Worm (Caenorhabditis elegans): Measurements from ENCODE around the gene C09B9.85.

C09B9.85 gene

DNA sequence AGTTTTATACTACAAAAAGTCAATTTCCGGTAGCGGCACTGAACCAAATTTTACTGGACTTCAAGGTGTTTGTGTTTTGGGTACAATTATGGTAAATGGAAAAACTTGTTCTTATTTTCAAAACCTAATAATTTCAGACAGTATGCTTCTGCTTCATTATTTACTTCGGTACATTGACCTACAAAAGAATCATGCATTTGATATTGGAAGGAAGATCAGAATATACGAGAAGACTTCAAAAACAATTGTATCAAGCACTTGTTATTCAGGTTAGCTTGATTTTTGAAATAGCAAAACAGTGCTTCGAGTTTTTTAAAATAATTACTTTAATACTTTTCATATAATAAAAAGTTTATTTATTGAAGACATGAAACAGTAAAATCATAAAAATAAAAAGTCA lies 32.4 kb downstream of the C09B9.85 start:
- TF ChIP-seq M03D4.4 (tag; optimal IDR thresholded peaks at IDR 0.05), result no peak
- no peak for TF ChIP-seq hlh-1 (tag; optimal IDR thresholded peaks at IDR 0.05)
- no peak for TF ChIP-seq ceh-39 (tag; optimal IDR thresholded peaks at IDR 0.05)
- no peak for TF ChIP-seq elt-3 (tag; optimal IDR thresholded peaks at IDR 0.05)
- TF ChIP-seq ceh-43 (GFP tag; optimal IDR thresholded peaks at IDR 0.05), result no peak
- no peak for TF ChIP-seq cnd-1 (tag; optimal IDR thresholded peaks at IDR 0.05)
- TF ChIP-seq nhr-237 (tag; optimal IDR thresholded peaks at IDR 0.05), result no peak
- no peak for TF ChIP-seq bed-3 (GFP tag; optimal IDR thresholded peaks at IDR 0.05)
- no peak for TF ChIP-seq lin-13 (tag; optimal IDR thresholded peaks at IDR 0.05)
- no peak for TF ChIP-seq lsy-2 (tag; optimal IDR thresholded peaks at IDR 0.05)

- TF ChIP-seq hlh-1 (tag; optimal IDR thresholded peaks at IDR 0.05), result no peak
- no peak for TF ChIP-seq nhr-28 (tag; optimal IDR thresholded peaks at IDR 0.05)
- no peak for TF ChIP-seq lsy-2 (tag; optimal IDR thresholded peaks at IDR 0.05)
- no peak for TF ChIP-seq elt-3 (tag; optimal IDR thresholded peaks at IDR 0.05)
- no peak for TF ChIP-seq lin-32 (GFP tag; optimal IDR thresholded peaks at IDR 0.05)
- no peak for TF ChIP-seq nhr-76 (tag; optimal IDR thresholded peaks at IDR 0.05)
These were observed 33.5 kb downstream of the C09B9.85 start, which contains the start of gene str-162 for ce11 chrIV:4992089-4992488. str-162 (plus strand) TSS chrIV:4992389.

ce11 chrIV:4988531-4988930 lies 37.0 kb downstream of the C09B9.85 start, which contains the start of gene E03H12.7:
E03H12.7 (minus strand) TSS chrIV:4988631.
- TF ChIP-seq sptf-1 (tag; optimal IDR thresholded peaks at IDR 0.05) (no peak), unc-120 (tag; optimal IDR thresholded peaks at IDR 0.05; ENCODE audit: poor library complexity, severe bottlenecking) (no peak), snpc-4 (tag; optimal IDR thresholded peaks at IDR 0.05) (no peak), hlh-1 (tag; optimal IDR thresholded peaks at IDR 0.05) (no peak), cnd-1 (tag; optimal IDR thresholded peaks at IDR 0.05) (no peak), ceh-83 (GFP tag; optimal IDR thresholded peaks at IDR 0.05) (no peak)

- TF ChIP-seq M03D4.4 (tag; optimal IDR thresholded peaks at IDR 0.05), result no peak
- TF ChIP-seq pha-4 (tag; optimal IDR thresholded peaks at IDR 0.05), result no peak
- TF ChIP-seq zip-8 (tag; optimal IDR thresholded peaks at IDR 0.05), result no peak
- no peak for TF ChIP-seq ces-1 (GFP tag; optimal IDR thresholded peaks at IDR 0.05)
- TF ChIP-seq nhr-2 (tag; optimal IDR thresholded peaks at IDR 0.05), result no peak
- no peak for TF ChIP-seq ztf-11 (tag; optimal IDR thresholded peaks at IDR 0.05)
These were observed 39.3 kb downstream of the C09B9.85 start, which contains the start of gene clec-177 for ce11 chrIV:4986246-4986645. clec-177 (plus strand) TSS chrIV:4986546.

DNA sequence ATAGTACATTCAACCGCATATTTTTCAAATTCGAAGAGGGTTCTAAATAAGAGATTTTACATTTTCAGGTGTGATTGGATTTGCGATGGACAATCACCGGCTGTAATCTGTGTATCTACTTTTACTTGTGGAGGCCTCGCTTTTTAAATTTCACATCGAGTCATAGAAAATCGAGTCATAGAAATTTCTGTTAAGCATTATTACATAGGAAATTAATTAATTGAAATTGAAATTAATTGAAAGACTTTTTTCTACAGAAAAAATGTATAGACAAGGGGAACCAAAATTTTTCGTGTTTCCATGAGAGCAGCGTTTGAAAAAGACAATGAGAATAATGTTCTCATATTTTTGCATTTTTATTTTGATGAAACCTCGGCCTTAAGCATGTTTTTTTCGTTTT lies 41.8 kb downstream of the C09B9.85 start, which contains the start of gene clec-176:
TSS of gene clec-176 (plus strand) at position 301 of the 400 bp plus-strand sequence.
- TF ChIP-seq nhr-28 (tag; optimal IDR thresholded peaks at IDR 0.05), result no peak
- TF ChIP-seq M03D4.4 (tag; optimal IDR thresholded peaks at IDR 0.05), result no peak
- no peak for TF ChIP-seq lin-13 (tag; optimal IDR thresholded peaks at IDR 0.05)
- no peak for TF ChIP-seq ceh-83 (GFP tag; optimal IDR thresholded peaks at IDR 0.05)
- TF ChIP-seq unc-62 (GFP tag; optimal IDR thresholded peaks at IDR 0.05), result no peak
- TF ChIP-seq hlh-1 (tag; optimal IDR thresholded peaks at IDR 0.05), result no peak
- TF ChIP-seq nhr-2 (tag; optimal IDR thresholded peaks at IDR 0.05), result no peak
- no peak for TF ChIP-seq elt-1 (tag; optimal IDR thresholded peaks at IDR 0.05; ENCODE audit: borderline replicate concordance, insufficient read depth)
- no peak for TF ChIP-seq snpc-4 (tag; optimal IDR thresholded peaks at IDR 0.05)
- TF ChIP-seq flh-1 (GFP tag; optimal IDR thresholded peaks at IDR 0.05), result no peak
- TF ChIP-seq ham-2 (GFP tag; optimal IDR thresholded peaks at IDR 0.05), result no peak
- TF ChIP-seq lsy-2 (tag; optimal IDR thresholded peaks at IDR 0.05), result no peak
- TF ChIP-seq zip-8 (tag; optimal IDR thresholded peaks at IDR 0.05), result no peak
- TF ChIP-seq cnd-1 (tag; optimal IDR thresholded peaks at IDR 0.05), result no peak
- TF ChIP-seq nhr-237 (tag; optimal IDR thresholded peaks at IDR 0.05), result no peak
- TF ChIP-seq nhr-76 (tag; optimal IDR thresholded peaks at IDR 0.05), result no peak
- no peak for TF ChIP-seq lin-32 (GFP tag; optimal IDR thresholded peaks at IDR 0.05)

DNA sequence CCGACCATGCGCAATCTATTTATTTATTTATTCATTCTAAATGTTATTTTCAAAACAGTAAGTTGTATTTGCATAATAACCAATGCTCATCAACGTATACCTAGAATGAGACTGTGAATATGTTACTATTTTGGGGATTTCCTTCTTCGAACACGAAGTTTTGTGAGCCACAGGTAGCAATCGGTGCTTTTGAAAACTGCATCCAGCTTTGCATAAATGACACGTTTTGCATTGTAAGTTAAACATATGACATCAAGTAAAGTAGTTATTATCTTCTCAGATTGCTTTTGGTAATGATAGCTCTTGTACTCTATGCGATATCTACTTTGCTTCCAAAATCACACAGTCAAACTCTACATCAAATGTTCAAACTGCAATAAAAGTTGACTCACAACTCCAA lies 43.1 kb downstream of the C09B9.85 start, which contains the start of gene E03H12.4:
TSS of gene E03H12.4 (plus strand) at position 120 of the 400 bp plus-strand sequence.
- TF ChIP-seq pha-4 (tag; optimal IDR thresholded peaks at IDR 0.05) (no peak), hlh-1 (tag; optimal IDR thresholded peaks at IDR 0.05) (no peak), ceh-43 (GFP tag; optimal IDR thresholded peaks at IDR 0.05) (no peak), snpc-4 (tag; optimal IDR thresholded peaks at IDR 0.05) (no peak), nhr-76 (tag; optimal IDR thresholded peaks at IDR 0.05) (no peak), cnd-1 (tag; optimal IDR thresholded peaks at IDR 0.05) (no peak), nhr-2 (tag; optimal IDR thresholded peaks at IDR 0.05) (no peak), unc-62 (GFP tag; optimal IDR thresholded peaks at IDR 0.05) (no peak)

DNA sequence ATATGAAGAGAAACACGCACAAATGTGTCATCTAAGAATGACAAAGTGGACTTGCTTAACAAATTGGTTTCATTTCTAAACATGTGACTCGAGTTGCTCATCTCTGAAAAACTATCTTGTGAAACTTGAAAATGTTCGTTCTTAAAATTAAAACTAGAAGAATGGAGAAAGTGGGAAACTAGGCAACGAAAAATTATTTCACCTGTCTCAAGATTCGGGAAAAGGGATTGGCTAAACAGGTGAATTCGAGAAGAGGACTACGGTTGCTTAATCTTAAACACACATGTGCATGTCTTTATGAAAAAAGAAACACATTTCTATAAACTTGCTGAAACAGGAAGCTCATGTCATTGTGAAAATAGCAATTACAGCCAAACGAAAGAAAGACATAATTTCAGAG lies 44.5 kb downstream of the C09B9.85 start, which contains the start of gene srz-24:
TSS of gene srz-24 (minus strand) at position 101 of the 400 bp plus-strand sequence.
- no peak for TF ChIP-seq zip-8 (tag; optimal IDR thresholded peaks at IDR 0.05)
- no peak for TF ChIP-seq lin-13 (tag; optimal IDR thresholded peaks at IDR 0.05)
- no peak for TF ChIP-seq nhr-76 (tag; optimal IDR thresholded peaks at IDR 0.05)
- TF ChIP-seq unc-39 (tag; optimal IDR thresholded peaks at IDR 0.05), result no peak
- TF ChIP-seq mab-5 (tag; optimal IDR thresholded peaks at IDR 0.05), result no peak
- no peak for TF ChIP-seq ceh-43 (GFP tag; optimal IDR thresholded peaks at IDR 0.05)
- no peak for TF ChIP-seq drap-1 (GFP tag; optimal IDR thresholded peaks at IDR 0.05)
- no peak for TF ChIP-seq mep-1 (tag; optimal IDR thresholded peaks at IDR 0.05)

All from whole organism, mixed stage, embryonic.